Worm (Caenorhabditis elegans) whole organism, mixed stage, embryonic: ENCODE results near the gene Y51A2B.2.
"Not testable (repeated sequence)": the region's sequence is repeated elsewhere in the genome, so short reads cannot be mapped to it uniquely, and the experiment has no call there.

ENCODE experiments used
- M03D4.4 ChIP-seq: sonication (generic microtip); optimal IDR thresholded peaks from 2 replicates; lab custom pipeline; 2017; ENCODE audit warnings: mild to moderate bottlenecking, missing genetic modification characterization, missing compliant biosample characterization
- bed-3 ChIP-seq: fragments of 200-800 bp; sonication (Bioruptor generic); optimal IDR thresholded peaks from 3 replicates; lab custom pipeline; 2018; ENCODE audit warnings: mild to moderate bottlenecking, missing genetic modification characterization, moderate library complexity, missing compliant biosample characterization
- blmp-1 ChIP-seq: fragments of 150-350 bp; optimal IDR thresholded peaks from 2 replicates; lab custom pipeline; 2014; ENCODE audit warnings: missing biosample characterization, missing genetic modification characterization
- ceh-43 ChIP-seq: fragments of 200-800 bp; sonication (Bioruptor generic); optimal IDR thresholded peaks from 2 replicates; lab custom pipeline; 2018; ENCODE audit warnings: mild to moderate bottlenecking, missing genetic modification characterization, moderate library complexity, missing compliant biosample characterization
- ceh-83 ChIP-seq: fragments of 200-800 bp; sonication (Bioruptor generic); optimal IDR thresholded peaks from 2 replicates; lab custom pipeline; 2018; ENCODE audit warnings: mild to moderate bottlenecking, missing genetic modification characterization, missing compliant biosample characterization
- ces-1 ChIP-seq: fragments of 150-350 bp; optimal IDR thresholded peaks from 2 replicates; lab custom pipeline; 2014; ENCODE audit warnings: missing biosample characterization, missing genetic modification reagents, missing genetic modification characterization
- cnd-1 ChIP-seq: fragments of 200-800 bp; sonication (Bioruptor generic); optimal IDR thresholded peaks from 2 replicates; lab custom pipeline; 2018; ENCODE audit warnings: mild to moderate bottlenecking, missing genetic modification characterization, missing compliant biosample characterization
- drap-1 ChIP-seq: fragments of 200-800 bp; sonication (Bioruptor generic); optimal IDR thresholded peaks from 3 replicates; lab custom pipeline; 2018; ENCODE audit warnings: mild to moderate bottlenecking, missing genetic modification characterization, missing compliant biosample characterization
- elt-3 ChIP-seq: fragments of 150-350 bp; optimal IDR thresholded peaks from 2 replicates; lab custom pipeline; 2014; ENCODE audit warnings: missing biosample characterization, missing genetic modification characterization
- flh-1 ChIP-seq: fragments of 200-800 bp; sonication (Bioruptor generic); optimal IDR thresholded peaks from 2 replicates; lab custom pipeline; 2018; ENCODE audit warnings: mild to moderate bottlenecking, missing genetic modification characterization, moderate library complexity, missing compliant biosample characterization
- ham-2 ChIP-seq: fragments of 200-800 bp; sonication (Bioruptor generic); optimal IDR thresholded peaks from 2 replicates; lab custom pipeline; 2018; ENCODE audit warnings: mild to moderate bottlenecking, missing genetic modification characterization, missing compliant biosample characterization
- hlh-1 ChIP-seq: fragments of 150-350 bp; optimal IDR thresholded peaks from 2 replicates; lab custom pipeline; 2014; ENCODE audit warnings: missing biosample characterization, missing genetic modification reagents, missing genetic modification characterization
- lin-13 ChIP-seq: fragments of 150-350 bp; optimal IDR thresholded peaks from 2 replicates; lab custom pipeline; 2014; ENCODE audit warnings: missing biosample characterization, missing genetic modification characterization
- lin-32 ChIP-seq: fragments of 200-800 bp; sonication (Bioruptor generic); optimal IDR thresholded peaks from 2 replicates; lab custom pipeline; 2018; ENCODE audit warnings: mild to moderate bottlenecking, missing genetic modification characterization, missing compliant biosample characterization
- lsy-2 ChIP-seq: fragments of 150-350 bp; optimal IDR thresholded peaks from 2 replicates; lab custom pipeline; 2014; ENCODE audit warnings: missing biosample characterization, missing genetic modification characterization
- mab-5 ChIP-seq: fragments of 150-350 bp; optimal IDR thresholded peaks from 2 replicates; lab custom pipeline; 2014; ENCODE audit warnings: missing biosample characterization, missing genetic modification characterization
- mep-1 ChIP-seq: fragments of 150-350 bp; optimal IDR thresholded peaks from 2 replicates; lab custom pipeline; 2017; ENCODE audit warnings: missing biosample characterization, missing genetic modification reagents, missing genetic modification characterization, inconsistent platforms
- mls-2 ChIP-seq: sonication (generic microtip); optimal IDR thresholded peaks from 2 replicates; lab custom pipeline; 2016; ENCODE audit warnings: mild to moderate bottlenecking, missing genetic modification characterization, moderate library complexity, missing compliant biosample characterization
- nhr-12 ChIP-seq: fragments of 150-350 bp; optimal IDR thresholded peaks from 2 replicates; lab custom pipeline; 2014; ENCODE audit warnings: missing biosample characterization, missing genetic modification characterization
- nhr-2 ChIP-seq: fragments of 150-350 bp; optimal IDR thresholded peaks from 2 replicates; lab custom pipeline; 2014; ENCODE audit warnings: missing biosample characterization, missing genetic modification characterization
- nhr-237 ChIP-seq: fragments of 150-350 bp; optimal IDR thresholded peaks from 2 replicates; lab custom pipeline; 2014; ENCODE audit warnings: missing biosample characterization, missing genetic modification characterization
- nhr-28 ChIP-seq: fragments of 150-350 bp; optimal IDR thresholded peaks from 2 replicates; lab custom pipeline; 2014; ENCODE audit warnings: missing biosample characterization, missing genetic modification characterization
- nhr-76 ChIP-seq: sonication (generic microtip); optimal IDR thresholded peaks from 2 replicates; lab custom pipeline; 2017; ENCODE audit warnings: missing biosample characterization, missing genetic modification characterization
- sem-2 ChIP-seq: fragments of 200-800 bp; sonication (Bioruptor generic); optimal IDR thresholded peaks from 2 replicates; lab custom pipeline; 2018; ENCODE audit warnings: mild to moderate bottlenecking, missing genetic modification characterization, missing compliant biosample characterization
- snpc-4 ChIP-seq: fragments of 150-350 bp; optimal IDR thresholded peaks from 2 replicates; lab custom pipeline; 2014; ENCODE audit warnings: missing biosample characterization, missing genetic modification characterization
- sptf-1 ChIP-seq: sonication (generic microtip); optimal IDR thresholded peaks from 2 replicates; lab custom pipeline; 2017; ENCODE audit warnings: mild to moderate bottlenecking, missing genetic modification characterization, moderate library complexity, missing compliant biosample characterization
- tbx-8 ChIP-seq: fragments of 200-800 bp; sonication (Bioruptor generic); optimal IDR thresholded peaks from 2 replicates; lab custom pipeline; 2018; ENCODE audit warnings: mild to moderate bottlenecking, missing genetic modification characterization, moderate library complexity, missing compliant biosample characterization
- unc-120 ChIP-seq: sonication (generic microtip); optimal IDR thresholded peaks from 2 replicates; lab custom pipeline; 2017; ENCODE audit warnings: missing genetic modification characterization, missing compliant biosample characterization; ENCODE audit not compliant: poor library complexity, severe bottlenecking
- unc-62 ChIP-seq: fragments of 150-350 bp; optimal IDR thresholded peaks from 2 replicates; lab custom pipeline; 2014; ENCODE audit warnings: missing biosample characterization, missing genetic modification reagents, missing genetic modification characterization
- zip-8 ChIP-seq: fragments of 150-350 bp; optimal IDR thresholded peaks from 2 replicates; lab custom pipeline; 2014; ENCODE audit warnings: missing biosample characterization, missing genetic modification characterization

Gene Y51A2B.2

ce11 chrV:18404767-18405166 lies 30.5 kb downstream of the Y51A2B.2 start, which contains the start of gene srh-209:
Gene srh-209 (minus strand): TSS chrV:18404867.
- not testable (repeated sequence) for TF ChIP-seq drap-1 (GFP tag; lab: Kevin White, UChicago); nhr-28 (tag; lab: Kevin White, UChicago); ham-2

ce11 chrV:18410142-18410541 lies 35.8 kb downstream of the Y51A2B.2 start, which contains the start of gene srh-207:
Gene srh-207 (minus strand): TSS chrV:18410242.
- no peak for TF ChIP-seq lsy-2 (tag; lab: Kevin White, UChicago)
- no peak for TF ChIP-seq flh-1 (GFP tag; lab: Kevin White, UChicago)
- no peak for TF ChIP-seq sptf-1 (tag; lab: Kevin White, UChicago)
- no peak for TF ChIP-seq hlh-1 (tag; lab: Kevin White, UChicago)

ce11 chrV:18412351-18412750 lies 38.1 kb downstream of the Y51A2B.2 start:
- TF ChIP-seq elt-3 (tag; lab: Kevin White, UChicago) (no peak), blmp-1 (no peak), lin-32 (GFP tag; lab: Kevin White, UChicago) (no peak), tbx-8 (GFP tag; lab: Kevin White, UChicago) (no peak), snpc-4 (no peak), sem-2 (GFP tag; lab: Kevin White, UChicago) (no peak), zip-8 (tag; lab: Kevin White, UChicago) (no peak), drap-1 (GFP tag; lab: Kevin White, UChicago) (no peak), nhr-76 (tag; lab: Kevin White, UChicago) (no peak), mab-5 (tag; lab: Kevin White, UChicago) (no peak), mls-2 (no peak), cnd-1 (tag; lab: Kevin White, UChicago) (no peak), ceh-43 (no peak), bed-3 (no peak), unc-120 (tag; lab: Kevin White, UChicago) (no peak)

DNA sequence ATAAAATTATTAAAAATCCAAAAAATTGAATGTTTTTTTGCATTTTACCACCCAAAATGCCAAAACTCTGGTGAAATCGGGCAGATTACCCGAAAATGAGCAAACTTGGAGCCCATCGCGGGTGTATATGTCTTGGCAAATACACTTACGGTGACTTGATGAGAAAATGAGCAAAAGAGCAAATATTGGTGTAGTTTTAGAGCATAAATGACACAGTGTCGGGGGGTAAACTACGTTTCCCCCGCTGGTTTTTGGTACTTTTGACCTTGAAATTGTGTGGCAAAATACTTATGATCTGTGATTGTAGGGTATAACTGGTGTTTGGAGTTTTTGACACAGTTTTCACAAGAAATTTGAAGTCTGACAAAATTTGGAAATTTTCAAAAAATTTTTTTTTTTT lies 38.6 kb downstream of the Y51A2B.2 start, which contains the start of gene ZK262.2:
TSS of gene ZK262.2 (minus strand) at position 101 of the 400 bp plus-strand sequence.
- TF ChIP-seq blmp-1, result no peak
- no peak for TF ChIP-seq hlh-1 (tag; lab: Kevin White, UChicago)
- TF ChIP-seq ceh-83 (GFP tag; lab: Kevin White, UChicago), result no peak
- TF ChIP-seq mep-1 (tag; lab: Kevin White, UChicago), result no peak
- no peak for TF ChIP-seq tbx-8 (GFP tag; lab: Kevin White, UChicago)
- TF ChIP-seq mab-5 (tag; lab: Kevin White, UChicago), result no peak
- TF ChIP-seq nhr-237 (tag; lab: Kevin White, UChicago), result no peak
- TF ChIP-seq lin-13 (tag; lab: Kevin White, UChicago), result no peak
- no peak for TF ChIP-seq drap-1 (GFP tag; lab: Kevin White, UChicago)
- no peak for TF ChIP-seq unc-62 (GFP tag; lab: Kevin White, UChicago)
- no peak for TF ChIP-seq M03D4.4 (tag; lab: Kevin White, UChicago)
- no peak for TF ChIP-seq nhr-12 (tag; lab: Kevin White, UChicago)
- TF ChIP-seq flh-1 (GFP tag; lab: Kevin White, UChicago), result no peak
- no peak for TF ChIP-seq ham-2
- no peak for TF ChIP-seq bed-3

- TF ChIP-seq nhr-2 (tag; lab: Kevin White, UChicago) (no peak), bed-3 (no peak), nhr-28 (tag; lab: Kevin White, UChicago) (no peak), unc-120 (tag; lab: Kevin White, UChicago) (no peak), sptf-1 (tag; lab: Kevin White, UChicago) (no peak), lin-13 (tag; lab: Kevin White, UChicago) (no peak), unc-62 (GFP tag; lab: Kevin White, UChicago) (no peak), mep-1 (tag; lab: Kevin White, UChicago) (no peak), elt-3 (tag; lab: Kevin White, UChicago) (no peak), mls-2 (no peak), lsy-2 (tag; lab: Kevin White, UChicago) (no peak), nhr-237 (tag; lab: Kevin White, UChicago) (no peak), nhr-12 (tag; lab: Kevin White, UChicago) (no peak), drap-1 (GFP tag; lab: Kevin White, UChicago) (no peak), hlh-1 (tag; lab: Kevin White, UChicago) (no peak), mab-5 (tag; lab: Kevin White, UChicago) (no peak), snpc-4 (no peak), ham-2 (no peak), nhr-76 (tag; lab: Kevin White, UChicago) (no peak), ces-1 (no peak)
These were observed 39.8 kb downstream of the Y51A2B.2 start, which contains the start of gene txt-8 for ce11 chrV:18414051-18414450. Gene txt-8 (plus strand): TSS chrV:18414351.
